Worm (Caenorhabditis elegans) whole organism, mixed stage, embryonic: Measurements from ENCODE around the gene evl-14.

Experiments
- blmp-1 ChIP-seq: fragments of 150-350 bp; optimal IDR thresholded peaks from 2 replicates; lab custom pipeline; 2014; ENCODE audit warnings: missing biosample characterization, missing genetic modification characterization
- elt-3 ChIP-seq: fragments of 150-350 bp; optimal IDR thresholded peaks from 2 replicates; lab custom pipeline; 2014; ENCODE audit warnings: missing biosample characterization, missing genetic modification characterization
- lin-13 ChIP-seq: fragments of 150-350 bp; optimal IDR thresholded peaks from 2 replicates; lab custom pipeline; 2014; ENCODE audit warnings: missing biosample characterization, missing genetic modification characterization
- nhr-12 ChIP-seq: fragments of 150-350 bp; optimal IDR thresholded peaks from 2 replicates; lab custom pipeline; 2014; ENCODE audit warnings: missing biosample characterization, missing genetic modification characterization

ce11 chrIII:4276277-4276676 lies 36.7 kb downstream of the evl-14 start:
- no peak for TF ChIP-seq lin-13
- no peak for TF ChIP-seq blmp-1 (tag; lab: Kevin White, UChicago)
- no peak for TF ChIP-seq elt-3 (tag; lab: Kevin White, UChicago)
- TF ChIP-seq nhr-12: no peak
